Worm (Caenorhabditis elegans) whole organism, dauer: ENCODE results near the gene slc-36.2.

ENCODE experiments used
- unc-62 ChIP-seq: sonication (generic microtip); optimal IDR thresholded peaks from 2 replicates; lab custom pipeline; 2017; ENCODE audit warnings: missing biosample characterization, missing genetic modification reagents, missing genetic modification characterization

slc-36.2 gene

ce11 chrII:546405-546804 lies 24.0 kb downstream of the slc-36.2 start, which contains the start of gene mlt-10:
mlt-10 (plus strand) TSS chrII:546705.
- no peak for TF ChIP-seq unc-62 (GFP tag; lab: Kevin White, UChicago)

DNA sequence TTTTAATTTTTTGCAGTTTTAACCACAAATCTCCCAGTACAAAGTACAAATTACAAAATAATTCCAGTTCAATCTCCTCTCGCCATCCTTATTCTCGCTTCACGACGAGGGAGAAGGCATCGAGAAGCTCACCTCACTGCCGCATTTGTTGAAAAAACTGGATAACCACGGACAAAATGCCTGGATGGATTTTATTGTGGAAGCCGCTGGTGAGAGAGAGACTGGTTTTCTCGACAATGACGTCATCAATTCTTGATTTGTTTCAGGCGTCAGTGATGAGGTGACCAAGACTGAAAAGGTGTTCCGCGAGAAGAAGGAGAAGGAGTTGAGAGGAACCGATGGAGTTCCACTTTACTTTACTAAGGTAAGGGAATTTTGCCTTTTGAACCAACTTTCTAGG lies 27.1 kb downstream of the slc-36.2 start:
- TF ChIP-seq unc-62 (GFP tag; lab: Kevin White, UChicago): no peak

- TF ChIP-seq unc-62 (GFP tag; lab: Kevin White, UChicago): no peak
Observed at ce11 chrII:551245-551904, 29.0 kb downstream of the slc-36.2 start, which contains the start of gene lips-7. lips-7 (plus strand) TSS chrII:551854.

ce11 chrII:555371-555770 lies 33.0 kb downstream of the slc-36.2 start:
- TF ChIP-seq unc-62 (GFP tag; lab: Kevin White, UChicago): no peak

DNA sequence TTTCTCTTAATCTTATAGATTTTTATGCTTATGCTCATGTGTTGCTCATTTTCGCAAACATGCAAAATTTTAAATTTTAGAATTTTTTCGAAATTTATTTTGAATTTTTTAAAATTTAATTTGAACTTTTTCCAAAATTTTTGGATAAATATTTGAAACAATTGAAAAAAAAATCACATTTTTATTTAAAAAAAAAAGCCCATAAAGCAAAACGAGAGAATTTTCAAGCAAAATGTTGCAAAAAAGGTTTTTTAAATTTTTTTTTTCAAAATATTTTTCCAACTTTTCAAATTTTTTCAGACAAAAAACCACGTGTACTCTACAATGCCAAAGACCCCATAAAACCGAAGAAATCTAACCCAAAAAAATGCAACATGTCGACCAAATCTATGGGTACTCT lies 33.8 kb downstream of the slc-36.2 start, which contains the start of the genes C09E8.1 and C09E8.6:
TSS of gene C09E8.1 (plus strand) at position 301 of the 400 bp plus-strand sequence.
TSS of gene C09E8.6 (plus strand) at position 313 of the 400 bp plus-strand sequence.
- TF ChIP-seq unc-62 (GFP tag; lab: Kevin White, UChicago): no peak

- TF ChIP-seq unc-62 (GFP tag; lab: Kevin White, UChicago): no peak
Observed at ce11 chrII:568776-569175, 46.4 kb downstream of the slc-36.2 start, which contains the start of gene W08F4.5. W08F4.5 (minus strand) TSS chrII:568876.

DNA sequence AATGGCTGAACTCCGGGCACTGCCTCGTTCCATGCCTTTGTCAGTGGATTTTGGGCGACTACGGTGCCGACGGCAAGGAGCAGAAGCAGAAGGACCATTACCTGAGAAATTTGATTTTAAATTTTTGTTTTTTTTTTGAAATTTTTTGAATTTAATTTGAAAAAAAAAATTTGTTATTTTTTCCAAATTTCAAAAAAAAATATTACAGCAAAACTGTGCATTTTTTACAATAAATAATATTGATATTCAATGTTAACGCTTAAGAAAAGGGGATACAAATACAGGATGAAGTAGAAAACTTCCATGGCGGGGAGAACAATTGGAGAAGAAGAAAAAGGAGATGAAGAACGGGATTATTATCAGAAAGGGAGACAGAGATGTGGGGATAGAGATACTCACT lies 49.6 kb downstream of the slc-36.2 start, which contains the start of gene mlt-8:
TSS of gene mlt-8 (minus strand) at position 101 of the 400 bp plus-strand sequence.
- TF ChIP-seq unc-62 (GFP tag; lab: Kevin White, UChicago): no peak

DNA sequence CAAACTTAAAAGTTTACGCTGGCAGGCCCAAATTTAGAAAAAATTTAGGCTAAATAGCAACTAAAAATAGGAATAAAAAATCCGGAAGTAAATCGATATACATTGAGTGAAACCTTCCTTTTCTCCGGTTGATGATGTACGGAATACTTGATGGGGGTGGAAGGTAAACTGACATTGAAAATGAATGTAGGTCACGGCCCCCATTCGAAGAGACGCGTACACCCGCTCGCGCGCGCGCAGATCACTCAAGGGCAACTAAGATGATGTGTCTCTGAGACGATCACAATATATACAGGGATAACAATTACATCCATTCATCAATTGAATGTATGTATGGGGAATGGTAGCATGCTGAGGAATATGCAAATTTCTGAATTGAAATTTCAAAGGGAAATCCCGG lies 51.7 kb downstream of the slc-36.2 start:
- TF ChIP-seq unc-62 (GFP tag; lab: Kevin White, UChicago): no peak
